Worm (Caenorhabditis elegans) whole organism, L4 larva: ENCODE data around the gene srsx-22.

ENCODE experiments used
- F26F4.8 ChIP-seq: fragments of 200-800 bp; sonication (Bioruptor generic); conservative IDR thresholded peaks from 2 replicates; pipeline ENCODE4 v1.3.6; 2022; ENCODE audit warnings: missing genetic modification characterization, missing compliant biosample characterization
- F49E8.2 ChIP-seq: sonication (generic microtip); optimal IDR thresholded peaks from 2 replicates; lab custom pipeline; 2016; ENCODE audit warnings: missing compliant biosample characterization, mild to moderate bottlenecking, missing genetic modification characterization, borderline replicate concordance
- T20F7.1 ChIP-seq: fragments of 200-800 bp; sonication (Bioruptor generic); optimal IDR thresholded peaks from 2 replicates; lab custom pipeline; 2018; ENCODE audit warnings: mild to moderate bottlenecking, missing genetic modification characterization, missing compliant biosample characterization
- Y5F2A.4 ChIP-seq: fragments of 200-800 bp; sonication (Bioruptor generic); optimal IDR thresholded peaks from 2 replicates; lab custom pipeline; 2018; ENCODE audit warnings: mild to moderate bottlenecking, missing genetic modification characterization, missing compliant biosample characterization
- Y75B8A.6 ChIP-seq: fragments of 200-800 bp; sonication (Bioruptor generic); IDR thresholded peaks from 2 replicates; pipeline ENCODE4 v1.3.6; 2022; ENCODE audit warnings: missing genetic modification reagents, missing genetic modification characterization, missing compliant biosample characterization
- ZK337.2 ChIP-seq: fragments of 200-800 bp; sonication (Bioruptor generic); IDR thresholded peaks from 2 replicates; pipeline ENCODE4 v1.3.6; 2022; ENCODE audit warnings: missing genetic modification reagents, missing genetic modification characterization, missing compliant biosample characterization
- arid-1 ChIP-seq: fragments of 200-800 bp; sonication (Bioruptor generic); conservative IDR thresholded peaks from 2 replicates; pipeline ENCODE4 v1.3.6; 2022; ENCODE audit warnings: missing genetic modification reagents, missing genetic modification characterization, missing compliant biosample characterization
- ceh-28 ChIP-seq: fragments of 150-350 bp; optimal IDR thresholded peaks from 2 replicates; lab custom pipeline; 2014; ENCODE audit warnings: missing biosample characterization, missing genetic modification reagents, missing genetic modification characterization
- ceh-62 ChIP-seq: sonication (generic microtip); optimal IDR thresholded peaks from 2 replicates; lab custom pipeline; 2017; ENCODE audit warnings: missing biosample characterization, missing genetic modification characterization
- ceh-82 ChIP-seq: sonication (generic microtip); optimal IDR thresholded peaks from 2 replicates; lab custom pipeline; 2017; ENCODE audit warnings: missing biosample characterization, missing genetic modification characterization
- daf-12 ChIP-seq: fragments of 150-350 bp; optimal IDR thresholded peaks from 2 replicates; lab custom pipeline; 2014; ENCODE audit warnings: missing biosample characterization, missing genetic modification reagents, missing genetic modification characterization
- daf-8 ChIP-seq: fragments of 200-800 bp; sonication (Bioruptor generic); IDR thresholded peaks from 2 replicates; pipeline ENCODE4 v1.3.6; 2022; ENCODE audit warnings: missing genetic modification characterization, missing compliant biosample characterization
- dmd-8 ChIP-seq: fragments of 200-800 bp; sonication (Bioruptor generic); IDR thresholded peaks from 2 replicates; pipeline ENCODE4 v1.3.6; 2022; ENCODE audit warnings: missing genetic modification characterization, missing compliant biosample characterization
- dpl-1 ChIP-seq: fragments of 150-350 bp; optimal IDR thresholded peaks from 2 replicates; lab custom pipeline; 2014; ENCODE audit warnings: missing biosample characterization, missing genetic modification reagents, missing genetic modification characterization
- duxl-1 ChIP-seq: sonication (generic microtip); optimal IDR thresholded peaks from 2 replicates; lab custom pipeline; 2016; ENCODE audit warnings: mild to moderate bottlenecking, missing genetic modification characterization, moderate library complexity, missing compliant biosample characterization; ENCODE audit not compliant: poor library complexity
- egl-43 ChIP-seq: fragments of 200-800 bp; sonication (Bioruptor generic); IDR thresholded peaks from 2 replicates; pipeline ENCODE4 v1.3.6; 2022; ENCODE audit warnings: missing genetic modification reagents, missing genetic modification characterization, missing compliant biosample characterization
- hlh-30 ChIP-seq: sonication (generic microtip); optimal IDR thresholded peaks from 2 replicates; lab custom pipeline; 2017; ENCODE audit warnings: antibody characterized with exemption, mild to moderate bottlenecking, missing genetic modification characterization, missing compliant biosample characterization; ENCODE audit not compliant: insufficient read depth
- hmg-1.1 ChIP-seq: fragments of 200-800 bp; sonication (Bioruptor generic); IDR thresholded peaks from 2 replicates; pipeline ENCODE4 v1.3.6; 2022; ENCODE audit warnings: missing genetic modification reagents, missing genetic modification characterization, missing compliant biosample characterization
- jun-1 ChIP-seq: fragments of 150-350 bp; optimal IDR thresholded peaks from 2 replicates; lab custom pipeline; 2014; ENCODE audit warnings: missing biosample characterization, missing genetic modification reagents, missing genetic modification characterization
- lin-1 ChIP-seq: fragments of 200-800 bp; sonication (Bioruptor generic); IDR thresholded peaks from 2 replicates; pipeline ENCODE4 v1.3.6; 2022; ENCODE audit warnings: missing genetic modification reagents, missing genetic modification characterization, missing compliant biosample characterization
- lin-13 ChIP-seq: fragments of 150-350 bp; optimal IDR thresholded peaks from 2 replicates; lab custom pipeline; 2014; ENCODE audit warnings: missing biosample characterization, missing genetic modification reagents, missing genetic modification characterization
- lin-15B ChIP-seq: fragments of 150-350 bp; sonication (generic microtip); optimal IDR thresholded peaks from 3 replicates; lab custom pipeline; 2014; ENCODE audit warnings: missing biosample characterization, missing genetic modification characterization
- lin-29 ChIP-seq: fragments of 200-800 bp; sonication (Bioruptor generic); IDR thresholded peaks from 2 replicates; pipeline ENCODE4 v1.3.6; 2022; ENCODE audit warnings: missing genetic modification reagents, missing genetic modification characterization, missing compliant biosample characterization
- lin-38 ChIP-seq: fragments of 200-800 bp; sonication (Bioruptor generic); IDR thresholded peaks from 2 replicates; pipeline ENCODE4 v1.3.6; 2022; ENCODE audit warnings: missing genetic modification reagents, missing genetic modification characterization, missing compliant biosample characterization
- lin-39 ChIP-seq: fragments of 150-350 bp; optimal IDR thresholded peaks from 2 replicates; lab custom pipeline; 2014; ENCODE audit warnings: missing biosample characterization, missing genetic modification reagents, missing genetic modification characterization
- lir-3 ChIP-seq: sonication (generic microtip); optimal IDR thresholded peaks from 2 replicates; lab custom pipeline; 2016; ENCODE audit warnings: mild to moderate bottlenecking, missing genetic modification characterization, missing compliant biosample characterization
- lsy-2 ChIP-seq, 2 experiments: fragments of 150-350 bp in 1 of 2; sonication (generic microtip) in 1 of 2; optimal IDR thresholded peaks; 2 replicates each; lab custom pipeline; 2014 to 2017; ENCODE audit warnings: missing biosample characterization in 2 of 2, missing genetic modification characterization in 2 of 2
- madf-5 ChIP-seq, 2 experiments: fragments of 200-800 bp; sonication (Bioruptor generic); IDR thresholded peaks; 2 replicates each; pipeline ENCODE4 v1.3.6; 2022; ENCODE audit warnings: missing compliant biosample characterization in 2 of 2, missing genetic modification characterization in 2 of 2
- madf-9 ChIP-seq: fragments of 200-800 bp; sonication (Bioruptor generic); conservative IDR thresholded peaks from 2 replicates; pipeline ENCODE4 v1.3.6; 2022; ENCODE audit warnings: missing genetic modification reagents, missing genetic modification characterization, missing compliant biosample characterization
- mdt-29 ChIP-seq: fragments of 200-800 bp; sonication (Bioruptor generic); IDR thresholded peaks from 2 replicates; pipeline ENCODE4 v1.3.6; 2022; ENCODE audit warnings: missing genetic modification reagents, missing genetic modification characterization, missing compliant biosample characterization
- mxl-3 ChIP-seq: fragments of 200-800 bp; sonication (Bioruptor generic); optimal IDR thresholded peaks from 2 replicates; lab custom pipeline; 2018; ENCODE audit warnings: mild to moderate bottlenecking, missing genetic modification characterization, missing compliant biosample characterization
- nhr-10 ChIP-seq: fragments of 150-350 bp; optimal IDR thresholded peaks from 2 replicates; lab custom pipeline; 2014; ENCODE audit warnings: missing biosample characterization, missing genetic modification characterization
- nhr-237 ChIP-seq: sonication (generic microtip); optimal IDR thresholded peaks from 2 replicates; lab custom pipeline; 2017; ENCODE audit warnings: missing biosample characterization, missing genetic modification characterization
- nhr-42 ChIP-seq: fragments of 200-800 bp; sonication (Bioruptor generic); IDR thresholded peaks from 2 replicates; pipeline ENCODE4 v1.3.6; 2022; ENCODE audit warnings: missing genetic modification characterization, missing compliant biosample characterization
- nhr-76 ChIP-seq: fragments of 150-350 bp; optimal IDR thresholded peaks from 2 replicates; lab custom pipeline; 2014; ENCODE audit warnings: missing biosample characterization, missing genetic modification characterization
- pha-4 ChIP-seq, 2 experiments: fragments of 150-350 bp in 1 of 2; fragments of 200-800 bp in 1 of 2; sonication (Bioruptor generic) in 1 of 2; IDR thresholded peaks in 1 of 2; optimal IDR thresholded peaks in 1 of 2; 2 replicates each; pipeline versions ENCODE4 v1.3.6 to Lab custom; 2014 to 2022; ENCODE audit warnings: missing genetic modification characterization in 2 of 2, missing genetic modification reagents in 2 of 2, missing biosample characterization in 1 of 2, missing compliant biosample characterization in 1 of 2
- php-3 ChIP-seq: fragments of 200-800 bp; sonication (Bioruptor generic); IDR thresholded peaks from 2 replicates; pipeline ENCODE4 v1.3.6; 2022; ENCODE audit warnings: missing genetic modification reagents, missing genetic modification characterization, missing compliant biosample characterization
- pqm-1 ChIP-seq: sonication (generic microtip); optimal IDR thresholded peaks from 2 replicates; lab custom pipeline; 2017; ENCODE audit warnings: missing biosample characterization, missing genetic modification characterization
- rbr-2 ChIP-seq: sonication (generic microtip); optimal IDR thresholded peaks from 2 replicates; lab custom pipeline; 2016; ENCODE audit warnings: missing genotype, missing genetic modification characterization, missing compliant biosample characterization
- saeg-2 ChIP-seq: fragments of 200-800 bp; sonication (Bioruptor generic); IDR thresholded peaks from 2 replicates; pipeline ENCODE4 v1.3.6; 2022; ENCODE audit warnings: missing genetic modification reagents, missing genetic modification characterization, missing compliant biosample characterization
- sdz-12 ChIP-seq: fragments of 200-800 bp; sonication (Bioruptor generic); optimal IDR thresholded peaks from 2 replicates; lab custom pipeline; 2018; ENCODE audit warnings: mild to moderate bottlenecking, missing genetic modification characterization, missing compliant biosample characterization
- skn-1 ChIP-seq: fragments of 150-350 bp; optimal IDR thresholded peaks from 2 replicates; lab custom pipeline; 2014; ENCODE audit warnings: missing biosample characterization, missing genetic modification characterization
- snpc-4 ChIP-seq: fragments of 150-350 bp; optimal IDR thresholded peaks from 2 replicates; lab custom pipeline; 2014; ENCODE audit warnings: missing biosample characterization, missing genetic modification characterization
- spr-1 ChIP-seq: sonication (generic microtip); optimal IDR thresholded peaks from 2 replicates; lab custom pipeline; 2016; ENCODE audit warnings: mild to moderate bottlenecking, missing genetic modification characterization, missing compliant biosample characterization
- tag-97 ChIP-seq: fragments of 200-800 bp; sonication (Bioruptor generic); IDR thresholded peaks from 2 replicates; pipeline ENCODE4 v1.3.6; 2022; ENCODE audit warnings: missing genetic modification characterization, missing compliant biosample characterization
- unc-130 ChIP-seq: sonication (generic microtip); optimal IDR thresholded peaks from 2 replicates; lab custom pipeline; 2016; ENCODE audit warnings: missing genetic modification reagents, missing genetic modification characterization, missing compliant biosample characterization
- unc-39 ChIP-seq: sonication (generic microtip); optimal IDR thresholded peaks from 2 replicates; lab custom pipeline; 2017; ENCODE audit warnings: missing biosample characterization, missing genetic modification characterization
- unc-62 ChIP-seq, 3 experiments: fragments of 150-350 bp in 1 of 3; sonication (generic microtip); optimal IDR thresholded peaks in 2 of 3; peaks in 1 of 3; 1 replicate in 1 of 3; 2 replicates in 2 of 3; lab custom pipeline; 2014 to 2017; ENCODE audit warnings: missing biosample characterization in 3 of 3, missing genetic modification characterization in 3 of 3, missing genetic modification reagents in 3 of 3, missing genotype in 1 of 3
- vab-7 ChIP-seq: fragments of 200-800 bp; sonication (Bioruptor generic); IDR thresholded peaks from 2 replicates; pipeline ENCODE4 v1.3.6; 2022; ENCODE audit warnings: missing genetic modification reagents, missing genetic modification characterization, missing compliant biosample characterization
- zfp-3 ChIP-seq: fragments of 200-800 bp; sonication (Bioruptor generic); conservative IDR thresholded peaks from 2 replicates; pipeline ENCODE4 v1.3.6; 2022; ENCODE audit warnings: missing genetic modification reagents, missing genetic modification characterization, missing compliant biosample characterization

srsx-22 gene

ce11 chrV:8348959-8349389 is 2.5 kb upstream of the srsx-22 start (continued):
- TF ChIP-seq php-3 (GFP tag; lab: Robert Waterston, UW) (no peak), mxl-3 (GFP tag; lab: Kevin White, UChicago) (peak; percentile 79), nhr-237 (tag; lab: Kevin White, UChicago) (no peak), lin-13 (GFP tag; lab: Kevin White, UChicago) (peak; percentile 78), lsy-2 (tag; optimal IDR thresholded peaks at IDR 0.05; lab: Kevin White, UChicago) (peak; percentile 57 to 75), jun-1 (tag; lab: Kevin White, UChicago) (peak; percentile 50), hlh-30 (tag; lab: Kevin White, UChicago) (peak; percentile 74), sdz-12 (GFP tag; lab: Kevin White, UChicago) (no peak), daf-8 (GFP tag; lab: Robert Waterston, UW) (no peak), ceh-82 (tag; lab: Kevin White, UChicago) (no peak), skn-1 (no peak), zfp-3 (GFP tag; lab: Robert Waterston, UW) (no peak), nhr-42 (GFP tag; lab: Robert Waterston, UW) (0 out of 2 replicates have a peak, but pooled peaks have one; percentile 71), hmg-1.1 (peak; percentile 87), egl-43 (GFP tag; lab: Robert Waterston, UW) (no peak; the same call in 1 of the 2 replicates), nhr-10 (peak; percentile 19), lin-1 (peak; percentile 88; the same call in 1 of the 2 replicates), F26F4.8 (GFP tag; lab: Robert Waterston, UW) (no peak), rbr-2 (tag; lab: Kevin White, UChicago) (peak; percentile 80), vab-7 (GFP tag; lab: Robert Waterston, UW) (no peak; the same call in 1 of the 2 replicates), pqm-1 (tag; lab: Kevin White, UChicago) (peak; percentile 66), ceh-62 (tag; lab: Kevin White, UChicago) (no peak), dpl-1 (GFP tag; lab: Kevin White, UChicago) (peak; percentile 44), Y5F2A.4 (no peak), duxl-1 (tag; lab: Kevin White, UChicago) (peak; percentile 95), nhr-76 (tag; lab: Kevin White, UChicago) (no peak), ceh-28 (no peak), Y75B8A.6 (GFP tag; lab: Robert Waterston, UW) (no peak), ZK337.2 (GFP tag; lab: Robert Waterston, UW) (0 out of 2 replicates have a peak, but pooled peaks have one; percentile 35), arid-1 (GFP tag; lab: Robert Waterston, UW) (peak; percentile 70), tag-97 (GFP tag; lab: Robert Waterston, UW) (no peak), unc-130 (peak; percentile 80), madf-5 (GFP tag; IDR thresholded peaks at IDR 0.05; lab: Robert Waterston, UW) (no peak), unc-62 (GFP tag; optimal IDR thresholded peaks at IDR 0.05 in 1 of 2; lab: Kevin White, UChicago) (no peak), unc-62 (tag; optimal IDR thresholded peaks at IDR 0.05; lab: Kevin White, UChicago) (no peak), unc-39 (tag; lab: Kevin White, UChicago) (no peak), madf-9 (GFP tag; lab: Robert Waterston, UW) (no peak), spr-1 (peak; percentile 79), daf-12 (tag; lab: Kevin White, UChicago) (no peak), lin-29 (GFP tag; lab: Robert Waterston, UW) (no peak), pha-4 (GFP tag; IDR thresholded peaks at IDR 0.05; lab: Robert Waterston, UW) (peak; percentile 76; the same call in 1 of the 2 replicates), pha-4 (tag; optimal IDR thresholded peaks at IDR 0.05; lab: Kevin White, UChicago) (no peak), lin-15B (tag; lab: Kevin White, UChicago) (no peak), lin-39 (tag; lab: Kevin White, UChicago) (no peak), F49E8.2 (tag; lab: Kevin White, UChicago) (peak; percentile 96), snpc-4 (tag; lab: Kevin White, UChicago) (peak; percentile 95), T20F7.1 (GFP tag; lab: Kevin White, UChicago) (peak; percentile 76), mdt-29 (GFP tag; lab: Robert Waterston, UW) (0 out of 2 replicates have a peak, but pooled peaks have one; percentile 56), lir-3 (peak; percentile 19), lin-38 (GFP tag; lab: Robert Waterston, UW) (peak; percentile 77), dmd-8 (GFP tag; lab: Robert Waterston, UW) (peak; percentile 62), saeg-2 (no peak)
